Worm (Caenorhabditis elegans) whole organism, midembryonic: Measurements from ENCODE around the gene B0212.3.

Experiments used
- T22C8.4 ChIP-seq: fragments of 200-800 bp; sonication (Bioruptor generic); IDR thresholded peaks from 2 replicates; pipeline ENCODE4 v1.3.6; 2022; ENCODE audit warnings: missing genetic modification characterization, missing compliant biosample characterization
- flt-1 ChIP-seq: fragments of 200-800 bp; sonication (Bioruptor generic); IDR thresholded peaks from 2 replicates; pipeline ENCODE4 v1.3.6; 2022; ENCODE audit warnings: missing genetic modification characterization, missing compliant biosample characterization
- med-1 ChIP-seq: sonication (generic microtip); optimal IDR thresholded peaks from 2 replicates; lab custom pipeline; 2017; ENCODE audit warnings: missing genetic modification characterization, mild to moderate bottlenecking, missing compliant biosample characterization, antibody characterized with exemption, missing genetic modification reagents; ENCODE audit not compliant: insufficient read depth
- ref-1 ChIP-seq: fragments of 200-800 bp; sonication (Bioruptor generic); conservative IDR thresholded peaks from 2 replicates; pipeline ENCODE4 v1.3.6; 2022; ENCODE audit warnings: missing genetic modification reagents, missing genetic modification characterization, missing compliant biosample characterization
- ztf-23 ChIP-seq: fragments of 200-800 bp; sonication (Bioruptor generic); IDR thresholded peaks from 2 replicates; pipeline ENCODE4 v1.3.6; 2022; ENCODE audit warnings: missing genetic modification reagents, missing genetic modification characterization, missing compliant biosample characterization

DNA sequence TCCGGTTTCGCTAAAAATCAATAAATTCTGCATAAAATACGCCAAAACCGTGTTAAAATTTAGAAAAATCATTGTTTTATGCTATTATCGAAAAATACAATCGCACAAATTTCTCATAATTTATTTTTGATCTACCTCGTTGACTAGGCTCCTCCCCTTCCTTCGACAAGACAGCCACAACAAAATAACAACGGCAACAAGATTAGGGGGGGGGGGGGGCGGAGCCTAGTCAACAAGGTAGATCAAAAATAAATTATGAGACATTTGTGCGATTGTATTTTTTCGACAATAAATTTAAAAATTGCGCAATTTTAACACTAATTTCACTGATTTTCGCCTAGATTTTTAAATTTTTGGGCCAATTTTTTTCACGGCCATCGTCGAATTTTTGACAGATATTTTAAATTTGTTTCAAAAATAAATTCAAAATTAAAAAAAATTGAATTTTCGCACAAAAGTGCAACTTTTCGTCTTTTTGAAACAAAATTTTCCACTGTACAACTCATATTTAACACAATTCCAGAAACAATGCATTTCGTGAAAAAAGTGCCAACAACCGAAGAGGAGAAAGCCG is 13.1 kb upstream of the B0212.3 start, which contains the start of gene M57.2:
- TF ChIP-seq ref-1 (GFP tag; lab: Robert Waterston, UW): no peak
- TF ChIP-seq T22C8.4 (GFP tag; lab: Robert Waterston, UW): no peak
- TF ChIP-seq flt-1: no peak
- no peak for TF ChIP-seq med-1 (GFP tag; lab: Kevin White, UChicago)
- no peak for TF ChIP-seq ztf-23 (GFP tag; lab: Robert Waterston, UW)
